Worm (Caenorhabditis elegans) whole organism, early embryonic: Measurements from ENCODE around the gene npr-39.
"Not testable (repeated sequence)": the region's sequence is repeated elsewhere in the genome, so short reads cannot be mapped to it uniquely, and the experiment has no call there.

Source experiments
- aly-1 ChIP-seq: sonication (generic microtip); optimal IDR thresholded peaks from 2 replicates; lab custom pipeline; 2016; ENCODE audit warnings: missing genetic modification characterization, missing compliant biosample characterization
- ama-1 ChIP-seq: fragments of 150-350 bp; optimal IDR thresholded peaks from 2 replicates; lab custom pipeline; 2014
- ceh-13 ChIP-seq: fragments of 200-800 bp; sonication (Bioruptor generic); optimal IDR thresholded peaks from 2 replicates; lab custom pipeline; 2018; ENCODE audit warnings: mild to moderate bottlenecking, missing genetic modification characterization, missing compliant biosample characterization
- ceh-36 ChIP-seq: sonication (generic microtip); optimal IDR thresholded peaks from 2 replicates; lab custom pipeline; 2016; ENCODE audit warnings: missing genetic modification characterization, inconsistent platforms, missing compliant biosample characterization
- ets-7 ChIP-seq: sonication (generic microtip); optimal IDR thresholded peaks from 2 replicates; lab custom pipeline; 2016; ENCODE audit warnings: missing genotype, missing genetic modification characterization, missing compliant biosample characterization
- flt-1 ChIP-seq: fragments of 200-800 bp; sonication (Bioruptor generic); IDR thresholded peaks from 2 replicates; pipeline ENCODE4 v1.3.6; 2022; ENCODE audit warnings: missing genetic modification characterization, missing compliant biosample characterization
- hmbx-1 ChIP-seq: sonication (generic microtip); optimal IDR thresholded peaks from 2 replicates; lab custom pipeline; 2016; ENCODE audit warnings: mild to moderate bottlenecking, missing genetic modification characterization, missing compliant biosample characterization
- tbx-37 ChIP-seq: fragments of 200-800 bp; sonication (Bioruptor generic); conservative IDR thresholded peaks from 2 replicates; pipeline ENCODE4 v1.3.6; 2022; ENCODE audit warnings: missing genetic modification reagents, missing genetic modification characterization, missing compliant biosample characterization

DNA sequence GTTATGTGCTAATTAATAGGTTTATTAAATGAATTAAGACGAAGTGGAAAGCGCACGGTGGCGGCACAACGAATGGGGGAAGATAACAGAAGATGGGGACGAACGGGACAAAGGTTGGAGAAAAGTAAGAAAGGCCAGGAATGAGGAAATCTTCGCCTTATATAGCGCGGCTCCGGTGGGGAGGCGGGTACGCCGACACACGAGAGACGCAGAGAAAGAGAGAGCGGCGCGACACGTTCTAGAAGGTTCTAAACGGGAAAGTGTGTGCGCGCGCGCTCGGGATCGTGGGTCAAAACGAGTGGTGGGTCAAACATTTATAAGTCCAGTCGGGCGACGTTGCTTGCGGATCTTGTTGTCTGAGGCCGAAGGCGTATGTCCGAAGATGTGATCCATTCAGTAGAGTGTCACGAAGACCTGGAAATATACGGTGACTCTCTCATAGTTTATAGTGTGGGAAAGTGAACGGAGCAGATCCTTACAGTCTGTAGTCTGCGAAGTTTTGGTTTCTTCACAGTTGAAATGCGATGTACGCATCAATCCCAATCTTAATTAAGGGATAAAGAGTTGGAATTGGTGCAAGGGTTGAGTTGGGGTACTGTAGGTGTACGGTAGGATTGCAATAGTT lies 17.6 kb upstream of the npr-39 start:
- TF ChIP-seq ama-1 (lab: Kevin White, UChicago); tbx-37 (GFP tag; lab: Robert Waterston, UW); aly-1 (tag; lab: Kevin White, UChicago); flt-1 (GFP tag; lab: Robert Waterston, UW); ceh-13 (GFP tag; lab: Kevin White, UChicago); ets-7 (tag; lab: Kevin White, UChicago); ceh-36; hmbx-1 (tag; lab: Kevin White, UChicago): not testable (repeated sequence)
